Fruit fly (Drosophila melanogaster): ENCODE data around the gene Eip74EF.

The Eip74EF gene

DNA sequence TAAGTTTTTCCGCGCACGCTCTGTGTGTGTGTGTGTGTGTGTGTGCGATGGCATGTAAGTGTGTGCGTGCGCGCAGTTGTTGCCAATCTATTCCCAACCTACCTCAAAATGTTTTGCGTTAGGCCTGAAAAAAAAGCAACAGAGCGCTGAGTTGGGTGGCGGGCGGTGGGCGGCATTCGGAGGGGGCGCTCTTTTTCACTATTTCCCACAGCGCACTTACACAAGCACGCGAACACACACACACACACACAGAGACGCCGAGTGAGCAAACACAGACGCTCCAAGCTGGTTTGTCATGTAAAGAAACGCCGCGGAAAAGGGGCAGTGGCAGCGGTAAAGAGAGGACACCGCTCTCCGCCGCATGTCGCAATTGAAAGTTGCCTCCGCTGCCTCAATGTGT, 47.0 kb downstream of the Eip74EF start:
- TF ChIP-seq CG34367 (tag; optimal IDR thresholded peaks at IDR 0.05) = no peak
- no peak for TF ChIP-seq Snoo (tag; optimal IDR thresholded peaks at IDR 0.05)
- no peak for TF ChIP-seq gl (tag; optimal IDR thresholded peaks at IDR 0.05)
- peak; percentile 65 for TF ChIP-seq CG4496 (GFP tag; IDR thresholded peaks at IDR 0.05)
- TF ChIP-seq rn (GFP tag; IDR thresholded peaks at IDR 0.05) = no peak
- TF ChIP-seq Pif1A (GFP tag; optimal IDR thresholded peaks at IDR 0.05) = no peak
- peak; percentile 19 for TF ChIP-seq CG14655 (GFP tag; optimal IDR thresholded peaks at IDR 0.05)
- peak; percentile 61 for TF ChIP-seq CG12605 (GFP tag; IDR thresholded peaks at IDR 0.05)
- peak; percentile 72; the same call in 1 of the 2 replicates for TF ChIP-seq Ets98B (GFP tag; IDR thresholded peaks at IDR 0.05)
- TF ChIP-seq D1 (tag; optimal IDR thresholded peaks at IDR 0.05) = no peak
- peak; percentile 73 for TF ChIP-seq fd96Ca (GFP tag; IDR thresholded peaks at IDR 0.05)
- no peak for TF ChIP-seq CG15710 (tag; optimal IDR thresholded peaks at IDR 0.05)
- peak; percentile 47 for TF ChIP-seq EcR (GFP tag; optimal IDR thresholded peaks at IDR 0.05)
- TF ChIP-seq CG9948 (tag; optimal IDR thresholded peaks at IDR 0.05) = no peak
- peak; percentile 75 for TF ChIP-seq CG32121 (GFP tag; IDR thresholded peaks at IDR 0.05)
- TF ChIP-seq CG13204 (GFP tag; optimal IDR thresholded peaks at IDR 0.05) = peak; percentile 83
- TF ChIP-seq CG17806 (tag; optimal IDR thresholded peaks at IDR 0.05) = no peak

- no peak for TF ChIP-seq CG13204 (GFP tag; optimal IDR thresholded peaks at IDR 0.05)
- peak; percentile 2 for TF ChIP-seq CG8159 (tag; optimal IDR thresholded peaks at IDR 0.05)
Measured at dm6 chr3L:17570547-17570873, 48.6 kb downstream of the Eip74EF start.

- TF ChIP-seq CG13204 (GFP tag; optimal IDR thresholded peaks at IDR 0.05) = peak; percentile 80
- TF ChIP-seq CG12605 (GFP tag; IDR thresholded peaks at IDR 0.05) = no peak
- TF ChIP-seq CG10348 (GFP tag; IDR thresholded peaks at IDR 0.05) = no peak
- TF ChIP-seq Ets98B (GFP tag; IDR thresholded peaks at IDR 0.05) = no peak
- TF ChIP-seq CG14655 (GFP tag; optimal IDR thresholded peaks at IDR 0.05) = no peak
- TF ChIP-seq CG4496 (GFP tag; IDR thresholded peaks at IDR 0.05) = no peak
- TF ChIP-seq CG32121 (GFP tag; IDR thresholded peaks at IDR 0.05) = peak; percentile 40; the same call in 1 of the 2 replicates
- peak; percentile 50 for TF ChIP-seq Snoo (tag; optimal IDR thresholded peaks at IDR 0.05)
- 0 out of 3 replicates have a peak, but pooled peaks have one; percentile 25 for TF ChIP-seq fd96Ca (GFP tag; IDR thresholded peaks at IDR 0.05)
- no peak for TF ChIP-seq CG8301 (tag; optimal IDR thresholded peaks at IDR 0.05)
- peak; percentile 96 for TF ChIP-seq EcR (GFP tag; optimal IDR thresholded peaks at IDR 0.05)
- no peak for TF ChIP-seq CG34367 (tag; optimal IDR thresholded peaks at IDR 0.05)
- TF ChIP-seq CG15710 (tag; optimal IDR thresholded peaks at IDR 0.05) = no peak
- peak; percentile 24 for TF ChIP-seq Pif1B (GFP tag; optimal IDR thresholded peaks at IDR 0.05)
- no peak for TF ChIP-seq Pif1A (GFP tag; optimal IDR thresholded peaks at IDR 0.05)
- TF ChIP-seq D1 (tag; optimal IDR thresholded peaks at IDR 0.05) = peak; percentile 21
Measured at dm6 chr3L:17569737-17570546, 49.2 kb downstream of the Eip74EF start.

DNA sequence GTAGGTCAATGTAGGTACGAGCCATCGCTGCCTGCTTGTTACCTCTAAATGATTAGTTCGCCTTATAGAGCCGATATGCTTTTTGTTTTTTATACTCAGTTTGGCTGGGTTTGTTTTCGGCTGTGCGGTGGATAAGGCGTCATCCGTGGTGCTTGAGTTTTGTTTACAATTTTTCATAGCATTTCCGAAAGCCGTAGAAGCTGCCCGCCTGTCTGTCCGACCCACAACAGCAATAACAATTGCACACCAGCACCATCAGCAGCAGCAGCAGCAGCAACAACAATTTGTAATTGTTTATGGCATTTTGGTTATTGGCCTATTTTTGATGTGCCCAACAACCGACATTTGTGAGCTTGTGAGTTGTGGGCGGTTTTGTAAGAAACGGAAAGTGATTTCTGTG, 50.4 kb downstream of the Eip74EF start:
- TF ChIP-seq Pif1B (GFP tag; optimal IDR thresholded peaks at IDR 0.05) (no peak), EcR (GFP tag; optimal IDR thresholded peaks at IDR 0.05) (no peak), CG14655 (GFP tag; optimal IDR thresholded peaks at IDR 0.05) (no peak), Ets98B (GFP tag; IDR thresholded peaks at IDR 0.05) (no peak), Pif1A (GFP tag; optimal IDR thresholded peaks at IDR 0.05) (no peak), CG10348 (GFP tag; IDR thresholded peaks at IDR 0.05) (no peak)

DNA sequence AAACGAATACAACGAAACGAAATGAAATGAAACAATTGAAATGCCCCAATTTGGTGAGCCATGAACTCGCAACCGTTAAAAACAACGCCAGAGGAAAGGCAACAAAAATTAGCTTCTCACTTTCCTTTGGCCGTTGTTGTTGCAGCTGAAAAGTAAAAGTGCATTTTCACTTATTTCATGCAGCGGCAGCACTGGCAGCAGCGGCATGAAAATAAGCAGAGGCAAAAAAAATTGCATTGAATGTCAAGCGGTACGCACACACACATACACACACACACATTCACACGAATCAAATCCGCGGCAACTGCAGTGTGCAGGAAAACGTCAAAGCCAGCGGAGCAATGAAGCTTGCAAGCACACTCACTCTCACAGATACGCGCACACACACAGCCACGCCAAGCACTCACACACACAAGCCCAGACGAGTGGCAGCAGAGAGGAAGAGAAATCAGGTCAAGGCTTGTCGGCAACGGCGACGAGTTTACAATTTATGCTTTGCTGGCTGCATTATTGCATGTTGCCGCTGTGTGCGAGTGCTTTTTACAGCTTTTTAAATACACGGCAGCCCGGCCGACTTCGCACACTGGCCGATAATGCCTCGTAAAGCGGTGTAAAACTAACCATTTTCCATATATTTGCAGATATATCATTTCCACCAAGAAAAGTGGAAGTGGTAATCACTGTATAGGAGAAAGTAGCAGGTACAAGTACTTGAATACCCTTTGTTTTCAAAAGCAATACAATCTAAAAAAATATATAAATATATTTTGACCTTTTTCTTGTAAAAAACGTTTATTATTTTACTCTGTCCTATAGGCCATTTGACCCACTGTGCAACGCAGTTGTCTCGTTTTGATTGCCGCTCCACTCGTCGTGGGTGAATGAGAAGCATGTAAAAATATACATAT, 52.5 kb downstream of the Eip74EF start:
- TF ChIP-seq D1 (tag; optimal IDR thresholded peaks at IDR 0.05) (peak; percentile 59), CG9948 (tag; optimal IDR thresholded peaks at IDR 0.05) (peak; percentile 80), fd96Ca (GFP tag; IDR thresholded peaks at IDR 0.05) (peak; percentile 79), Pif1B (GFP tag; optimal IDR thresholded peaks at IDR 0.05) (peak; percentile 83), CG34367 (tag; optimal IDR thresholded peaks at IDR 0.05) (peak; percentile 69), Pif1A (GFP tag; optimal IDR thresholded peaks at IDR 0.05) (peak; percentile 80), CG14655 (GFP tag; optimal IDR thresholded peaks at IDR 0.05) (peak; percentile 75), CG12605 (GFP tag; IDR thresholded peaks at IDR 0.05) (no peak; the same call in 1 of the 2 replicates), EcR (GFP tag; optimal IDR thresholded peaks at IDR 0.05) (peak; percentile 95), CG4496 (GFP tag; IDR thresholded peaks at IDR 0.05) (peak; percentile 76), CG17806 (tag; optimal IDR thresholded peaks at IDR 0.05) (peak; percentile 78), CG8301 (tag; optimal IDR thresholded peaks at IDR 0.05) (peak; percentile 74), Ets98B (GFP tag; IDR thresholded peaks at IDR 0.05) (peak; percentile 83), rn (GFP tag; IDR thresholded peaks at IDR 0.05) (peak; percentile 65), CG15710 (tag; optimal IDR thresholded peaks at IDR 0.05) (peak; percentile 86), CG10348 (GFP tag; IDR thresholded peaks at IDR 0.05) (peak; percentile 68; the same call in 1 of the 2 replicates), CG32121 (GFP tag; IDR thresholded peaks at IDR 0.05) (peak; percentile 88), Snoo (tag; optimal IDR thresholded peaks at IDR 0.05) (peak; percentile 82), gl (tag; optimal IDR thresholded peaks at IDR 0.05) (peak; percentile 45), CG8159 (tag; optimal IDR thresholded peaks at IDR 0.05) (peak; percentile 89), CG13204 (GFP tag; optimal IDR thresholded peaks at IDR 0.05) (peak; percentile 92)
